Fruit fly (Drosophila melanogaster) S2 (cell line): ENCODE results near the gene Act88F.

Experiments used
- CG8478 ChIP-seq: fragments of >200 bp; optimal IDR thresholded peaks from 2 replicates; lab custom pipeline; 2018
- CTCF ChIP-seq, 2 experiments: fragments of >200 bp; optimal IDR thresholded peaks; 2 replicates each; lab custom pipeline; 2018

- TF ChIP-seq CG8478 (lab: Kevin White, UChicago) (no peak), CTCF (optimal IDR thresholded peaks at IDR 0.05; lab: Kevin White, UChicago) (no peak)
Measured at dm6 chr3R:15447791-15448190, 8.0 kb downstream of the Act88F start.
